Worm (Caenorhabditis elegans): Measurements from ENCODE around the gene pals-38.
A peak's percentile ranks its signal among the peaks of the same experiment; 100 is the strongest.

pals-38 gene

ce11 chrV:12406514-12406913 lies 40.3 kb downstream of the pals-38 start:
- no peak for TF ChIP-seq nhr-67 (tag; optimal IDR thresholded peaks at IDR 0.05)
- TF ChIP-seq nhr-23 (tag; optimal IDR thresholded peaks at IDR 0.05): no peak
- TF ChIP-seq nhr-76 (tag; optimal IDR thresholded peaks at IDR 0.05): no peak
- no peak for TF ChIP-seq fkh-10 (GFP tag; optimal IDR thresholded peaks at IDR 0.05)
- TF ChIP-seq nhr-237 (tag; optimal IDR thresholded peaks at IDR 0.05): no peak
- TF ChIP-seq lsy-12 (tag; optimal IDR thresholded peaks at IDR 0.05): no peak
- TF ChIP-seq ztf-11 (tag; optimal IDR thresholded peaks at IDR 0.05): no peak

- TF ChIP-seq nhr-43 (tag; optimal IDR thresholded peaks at IDR 0.05; ENCODE audit: poor library complexity, severe bottlenecking): no peak
- TF ChIP-seq daf-12 (tag; optimal IDR thresholded peaks at IDR 0.05): no peak
- no peak for TF ChIP-seq hmg-11 (tag; optimal IDR thresholded peaks at IDR 0.05)
Observed at ce11 chrV:12405929-12406328, 40.9 kb downstream of the pals-38 start, which contains the start of gene K01D12.10. Gene K01D12.10, plus strand, starts transcription at chrV:12406229.

- TF ChIP-seq nhr-25 (tag; optimal IDR thresholded peaks at IDR 0.05): peak; percentile 54
- no peak for TF ChIP-seq nhr-237 (tag; optimal IDR thresholded peaks at IDR 0.05)
Observed at ce11 chrV:12404544-12404943, 42.3 kb downstream of the pals-38 start, which contains the start of gene K01D12.9. Gene K01D12.9, minus strand, starts transcription at chrV:12404644.

ce11 chrV:12402355-12402754 lies 44.4 kb downstream of the pals-38 start, which contains the start of gene K01D12.8:
Gene K01D12.8, plus strand, starts transcription at chrV:12402655.
- TF ChIP-seq fkh-10 (GFP tag; optimal IDR thresholded peaks at IDR 0.05): no peak
- no peak for TF ChIP-seq egl-27 (tag; optimal IDR thresholded peaks at IDR 0.05)
- TF ChIP-seq jun-1 (tag; optimal IDR thresholded peaks at IDR 0.05): no peak
- no peak for TF ChIP-seq ztf-4 (tag; optimal IDR thresholded peaks at IDR 0.05)
- TF ChIP-seq nhr-28 (tag; optimal IDR thresholded peaks at IDR 0.05): no peak
- no peak for TF ChIP-seq ceh-28 (tag; optimal IDR thresholded peaks at IDR 0.05)
- no peak for TF ChIP-seq nhr-67 (tag; optimal IDR thresholded peaks at IDR 0.05)
- TF ChIP-seq egl-5 (tag; optimal IDR thresholded peaks at IDR 0.05): no peak
- TF ChIP-seq skn-1 (tag; optimal IDR thresholded peaks at IDR 0.05): no peak
- TF ChIP-seq fos-1 (tag; optimal IDR thresholded peaks at IDR 0.05): no peak
- no peak for TF ChIP-seq nhr-237 (tag; optimal IDR thresholded peaks at IDR 0.05)

- TF ChIP-seq nhr-12 (tag; optimal IDR thresholded peaks at IDR 0.05): no peak
- TF ChIP-seq tbx-2 (tag; optimal IDR thresholded peaks at IDR 0.05): no peak
- TF ChIP-seq egl-27 (tag; optimal IDR thresholded peaks at IDR 0.05): no peak
- no peak for TF ChIP-seq unc-62 (GFP tag; optimal IDR thresholded peaks at IDR 0.05)
- no peak for TF ChIP-seq ceh-28 (tag; optimal IDR thresholded peaks at IDR 0.05)
- no peak for TF ChIP-seq nhr-43 (tag; optimal IDR thresholded peaks at IDR 0.05; ENCODE audit: poor library complexity, severe bottlenecking)
- no peak for TF ChIP-seq nhr-77 (tag; optimal IDR thresholded peaks at IDR 0.05)
- TF ChIP-seq ztf-11 (tag; optimal IDR thresholded peaks at IDR 0.05): no peak
- TF ChIP-seq sea-2 (GFP tag; optimal IDR thresholded peaks at IDR 0.05): no peak
Observed at ce11 chrV:12401383-12401782, 45.4 kb downstream of the pals-38 start, which contains the start of gene K01D12.7. Gene K01D12.7, minus strand, starts transcription at chrV:12401483.

- TF ChIP-seq daf-12 (tag; optimal IDR thresholded peaks at IDR 0.05): no peak
- no peak for TF ChIP-seq ZK546.5 (tag; optimal IDR thresholded peaks at IDR 0.05)
- TF ChIP-seq unc-62 (GFP tag; optimal IDR thresholded peaks at IDR 0.05): no peak
- TF ChIP-seq fos-1 (tag; optimal IDR thresholded peaks at IDR 0.05): no peak
- peak; percentile 64 for TF ChIP-seq pha-4 (tag; optimal IDR thresholded peaks at IDR 0.05)
- TF ChIP-seq mml-1 (tag; optimal IDR thresholded peaks at IDR 0.05): no peak
- no peak for TF ChIP-seq sea-2 (GFP tag; optimal IDR thresholded peaks at IDR 0.05)
- TF ChIP-seq nhr-25 (tag; optimal IDR thresholded peaks at IDR 0.05): no peak
- TF ChIP-seq pqm-1 (tag; optimal IDR thresholded peaks at IDR 0.05): peak; percentile 18
- TF ChIP-seq egl-5 (tag; optimal IDR thresholded peaks at IDR 0.05): no peak
- TF ChIP-seq nhr-76 (tag; optimal IDR thresholded peaks at IDR 0.05): no peak
- TF ChIP-seq nhr-77 (tag; optimal IDR thresholded peaks at IDR 0.05): no peak
- TF ChIP-seq R02D3.7 (tag; optimal IDR thresholded peaks at IDR 0.05): peak; percentile 93
- TF ChIP-seq jun-1 (tag; optimal IDR thresholded peaks at IDR 0.05): no peak
- TF ChIP-seq lin-15B (tag; optimal IDR thresholded peaks at IDR 0.05): peak; percentile 47
- no peak for TF ChIP-seq unc-39 (tag; optimal IDR thresholded peaks at IDR 0.05)
- no peak for TF ChIP-seq zag-1 (tag; optimal IDR thresholded peaks at IDR 0.05)
- peak; percentile 34 for TF ChIP-seq snpc-4 (tag; optimal IDR thresholded peaks at IDR 0.05)
- no peak for TF ChIP-seq ztf-11 (tag; optimal IDR thresholded peaks at IDR 0.05)
- TF ChIP-seq elt-2 (tag; optimal IDR thresholded peaks at IDR 0.05): peak; percentile 44
- no peak for TF ChIP-seq mdl-1 (tag; optimal IDR thresholded peaks at IDR 0.05)
- no peak for TF ChIP-seq lsy-12 (tag; optimal IDR thresholded peaks at IDR 0.05)
- peak; percentile 40 for TF ChIP-seq nhr-23 (tag; optimal IDR thresholded peaks at IDR 0.05)
Observed at ce11 chrV:12400677-12401236, 46.0 kb downstream of the pals-38 start, which contains the start of the genes K01D12.20 and miga-1. Gene K01D12.20, minus strand, starts transcription at chrV:12400814. Gene miga-1, minus strand, starts transcription at chrV:12400859.

Measured in whole organism, L3 larva.